Worm (Caenorhabditis elegans) whole organism, young adult: ENCODE results near the gene T25B2.4.

Experiments used
- B0261.1 ChIP-seq: sonication (generic microtip); optimal IDR thresholded peaks from 2 replicates; lab custom pipeline; 2016; ENCODE audit warnings: mild to moderate bottlenecking, missing genetic modification characterization, moderate library complexity, missing compliant biosample characterization
- snpc-3.4 ChIP-seq: sonication (generic microtip); optimal IDR thresholded peaks from 2 replicates; lab custom pipeline; 2017; ENCODE audit warnings: missing genetic modification characterization, mild to moderate bottlenecking, missing compliant biosample characterization, antibody characterized with exemption, moderate library complexity, missing genotype, missing genetic modification reagents

DNA sequence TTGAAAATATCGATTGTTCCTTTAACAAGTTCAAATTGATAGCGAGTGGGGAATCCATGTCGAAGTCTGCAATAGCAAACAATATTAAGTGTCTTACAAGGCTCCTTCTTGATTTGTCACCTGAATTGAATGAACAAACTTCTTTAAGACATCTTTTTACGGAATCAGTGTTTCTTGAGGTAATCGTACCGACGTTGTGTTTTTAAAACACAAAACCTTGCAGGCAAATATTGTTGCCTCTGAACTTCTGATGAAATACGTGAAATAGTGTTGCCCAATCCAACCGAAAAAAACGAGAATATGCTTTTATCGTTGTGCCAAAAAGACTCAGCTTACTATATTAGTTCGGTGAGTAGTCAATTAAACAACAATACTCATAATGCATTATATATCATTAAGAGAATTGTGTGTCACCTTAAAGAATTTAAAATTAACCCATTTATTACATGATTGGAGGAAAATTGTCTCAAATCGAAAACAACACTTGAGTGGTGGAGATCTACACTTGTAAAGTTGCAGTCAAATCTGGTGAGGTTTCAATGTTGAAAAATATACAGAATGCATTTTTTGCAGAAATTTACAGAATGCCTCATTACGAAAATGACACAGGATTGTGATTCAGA is at the start of gene T25B2.4, which contains the start of gene T13C5.3:
- TF ChIP-seq snpc-3.4 (tag; lab: Kevin White, UChicago) (no peak), B0261.1 (tag; lab: Kevin White, UChicago) (no peak)
